Worm (Caenorhabditis elegans) whole organism, young adult: ENCODE measurements around the gene ugt-23.

Experiments
- B0019.2 ChIP-seq: fragments of 200-800 bp; sonication (Bioruptor generic); conservative IDR thresholded peaks from 2 replicates; pipeline ENCODE4 v1.3.6; 2022; ENCODE audit warnings: missing genetic modification reagents, missing genetic modification characterization, missing compliant biosample characterization
- C06A6.2 ChIP-seq: fragments of 200-800 bp; sonication (Bioruptor generic); conservative IDR thresholded peaks from 2 replicates; pipeline ENCODE4 v1.3.6; 2022; ENCODE audit warnings: missing genetic modification characterization, missing compliant biosample characterization
- C17E4.6 ChIP-seq: fragments of 200-800 bp; sonication (Bioruptor generic); IDR thresholded peaks from 2 replicates; pipeline ENCODE4 v1.3.6; 2022; ENCODE audit warnings: missing genetic modification reagents, missing genetic modification characterization, missing compliant biosample characterization
- F23B12.7 ChIP-seq: sonication (generic microtip); optimal IDR thresholded peaks from 2 replicates; lab custom pipeline; 2017; ENCODE audit warnings: missing genetic modification characterization, mild to moderate bottlenecking, missing compliant biosample characterization, antibody characterized with exemption, moderate library complexity; ENCODE audit not compliant: insufficient read depth
- F39B2.1 ChIP-seq: fragments of 200-800 bp; sonication (Bioruptor generic); IDR thresholded peaks from 2 replicates; pipeline ENCODE4 v1.3.6; 2022; ENCODE audit warnings: missing genetic modification reagents, missing genetic modification characterization, missing compliant biosample characterization
- F55B11.4 ChIP-seq: sonication (generic microtip); optimal IDR thresholded peaks from 2 replicates; lab custom pipeline; 2016; ENCODE audit warnings: missing compliant biosample characterization, missing genetic modification characterization, borderline replicate concordance; ENCODE audit not compliant: insufficient read depth
- K12H6.12 ChIP-seq: fragments of 200-800 bp; sonication (Bioruptor generic); optimal IDR thresholded peaks from 2 replicates; lab custom pipeline; 2018; ENCODE audit warnings: mild to moderate bottlenecking, missing genetic modification characterization, missing compliant biosample characterization
- T07F8.4 ChIP-seq: sonication (generic microtip); optimal IDR thresholded peaks from 2 replicates; lab custom pipeline; 2016; ENCODE audit warnings: mild to moderate bottlenecking, missing genetic modification characterization, moderate library complexity, missing compliant biosample characterization
- T26A5.8 ChIP-seq: sonication (generic microtip); optimal IDR thresholded peaks from 2 replicates; lab custom pipeline; 2016; ENCODE audit warnings: missing genetic modification characterization, missing compliant biosample characterization
- Y53G8AR.9 ChIP-seq: fragments of 200-800 bp; sonication (Bioruptor generic); conservative IDR thresholded peaks from 2 replicates; pipeline ENCODE4 v1.3.6; 2022; ENCODE audit warnings: missing genetic modification reagents, missing genetic modification characterization, missing compliant biosample characterization
- Y67H2A.10 ChIP-seq: fragments of 200-800 bp; sonication (Bioruptor generic); conservative IDR thresholded peaks from 2 replicates; pipeline ENCODE4 v1.3.6; 2022; ENCODE audit warnings: missing genetic modification reagents, missing genetic modification characterization, missing compliant biosample characterization
- ZK185.1 ChIP-seq: sonication (generic microtip); optimal IDR thresholded peaks from 2 replicates; lab custom pipeline; 2016; ENCODE audit warnings: mild to moderate bottlenecking, missing genetic modification characterization, missing compliant biosample characterization; ENCODE audit not compliant: poor library complexity, severe bottlenecking
- akir-1 ChIP-seq: fragments of 200-800 bp; sonication (Bioruptor generic); optimal IDR thresholded peaks from 2 replicates; lab custom pipeline; 2018; ENCODE audit warnings: mild to moderate bottlenecking, missing genetic modification characterization, moderate library complexity, missing compliant biosample characterization
- athp-1 ChIP-seq: sonication (generic microtip); optimal IDR thresholded peaks from 2 replicates; lab custom pipeline; 2017; ENCODE audit warnings: mild to moderate bottlenecking, missing genetic modification characterization, missing compliant biosample characterization
- bed-1 ChIP-seq: fragments of 200-800 bp; sonication (Bioruptor generic); IDR thresholded peaks from 2 replicates; pipeline ENCODE4 v1.3.6; 2022; ENCODE audit warnings: missing genetic modification reagents, missing genetic modification characterization, missing compliant biosample characterization
- bed-2 ChIP-seq: fragments of 200-800 bp; sonication (Bioruptor generic); IDR thresholded peaks from 2 replicates; pipeline ENCODE4 v1.3.6; 2022; ENCODE audit warnings: missing genetic modification reagents, missing genetic modification characterization, missing compliant biosample characterization
- ccch-3 ChIP-seq: fragments of 200-800 bp; sonication (Bioruptor generic); optimal IDR thresholded peaks from 2 replicates; lab custom pipeline; 2018; ENCODE audit warnings: mild to moderate bottlenecking, missing genetic modification characterization, missing compliant biosample characterization
- ceh-100 ChIP-seq: fragments of 200-800 bp; sonication (Bioruptor generic); IDR thresholded peaks from 2 replicates; pipeline ENCODE4 v1.3.6; 2022; ENCODE audit warnings: missing genetic modification reagents, missing genetic modification characterization, missing compliant biosample characterization
- ceh-40 ChIP-seq: fragments of 200-800 bp; sonication (Bioruptor generic); IDR thresholded peaks from 2 replicates; pipeline ENCODE4 v1.3.6; 2022; ENCODE audit warnings: missing genetic modification characterization, missing compliant biosample characterization
- chd-7 ChIP-seq: sonication (generic microtip); optimal IDR thresholded peaks from 2 replicates; lab custom pipeline; 2016; ENCODE audit warnings: mild to moderate bottlenecking, missing genetic modification characterization, moderate library complexity, missing compliant biosample characterization
- egl-44 ChIP-seq: fragments of 200-800 bp; sonication (Bioruptor generic); IDR thresholded peaks from 2 replicates; pipeline ENCODE4 v1.3.6; 2022; ENCODE audit warnings: missing genetic modification reagents, missing genetic modification characterization, missing compliant biosample characterization
- ets-4 ChIP-seq: fragments of 200-800 bp; sonication (Bioruptor generic); optimal IDR thresholded peaks from 2 replicates; lab custom pipeline; 2018; ENCODE audit warnings: mild to moderate bottlenecking, missing genetic modification characterization, missing compliant biosample characterization
- fkh-3 ChIP-seq: sonication (generic microtip); optimal IDR thresholded peaks from 2 replicates; lab custom pipeline; 2016; ENCODE audit warnings: mild to moderate bottlenecking, missing genetic modification characterization, missing compliant biosample characterization
- him-1 ChIP-seq: sonication (generic microtip); optimal IDR thresholded peaks from 2 replicates; lab custom pipeline; 2016; ENCODE audit warnings: missing genotype, missing genetic modification reagents, missing genetic modification characterization, missing compliant biosample characterization
- let-607 ChIP-seq, 2 experiments: fragments of 200-800 bp in 1 of 2; sonication (Bioruptor generic) in 1 of 2; sonication (generic microtip) in 1 of 2; optimal IDR thresholded peaks; 2 replicates each; lab custom pipeline; 2016 to 2018; ENCODE audit warnings: mild to moderate bottlenecking in 2 of 2, missing compliant biosample characterization in 2 of 2, missing genetic modification characterization in 2 of 2, moderate library complexity in 2 of 2, missing genotype in 1 of 2
- lin-26 ChIP-seq: fragments of 200-800 bp; sonication (Bioruptor generic); IDR thresholded peaks from 2 replicates; pipeline ENCODE4 v1.3.6; 2022; ENCODE audit warnings: missing genetic modification reagents, missing genetic modification characterization, missing compliant biosample characterization
- mel-28 ChIP-seq: sonication (generic microtip); optimal IDR thresholded peaks from 2 replicates; lab custom pipeline; 2016; ENCODE audit warnings: borderline replicate concordance, mild to moderate bottlenecking, missing genetic modification characterization, missing compliant biosample characterization
- nfya-1 ChIP-seq: sonication (generic microtip); optimal IDR thresholded peaks from 2 replicates; lab custom pipeline; 2017; ENCODE audit warnings: antibody characterized with exemption, missing compliant biosample characterization, missing genetic modification characterization, borderline replicate concordance; ENCODE audit not compliant: insufficient read depth
- nhr-120 ChIP-seq: fragments of 200-800 bp; sonication (Bioruptor generic); IDR thresholded peaks from 2 replicates; pipeline ENCODE4 v1.3.6; 2022; ENCODE audit warnings: missing genetic modification characterization, missing compliant biosample characterization
- nhr-80 ChIP-seq: sonication (generic microtip); optimal IDR thresholded peaks from 2 replicates; lab custom pipeline; 2016; ENCODE audit warnings: missing genetic modification characterization, missing compliant biosample characterization
- rcor-1 ChIP-seq: fragments of 200-800 bp; sonication (Bioruptor generic); IDR thresholded peaks from 2 replicates; pipeline ENCODE4 v1.3.6; 2022; ENCODE audit warnings: missing genetic modification reagents, missing genetic modification characterization, missing compliant biosample characterization
- rec-8 ChIP-seq, 2 experiments: sonication (generic microtip); optimal IDR thresholded peaks; 2 replicates each; lab custom pipeline; 2016; ENCODE audit warnings: mild to moderate bottlenecking in 2 of 2, missing genetic modification characterization in 2 of 2, missing genetic modification reagents in 2 of 2, missing genotype in 2 of 2, missing biosample characterization in 1 of 2, missing compliant biosample characterization in 1 of 2, moderate library complexity in 1 of 2
- sdz-38 ChIP-seq: sonication (generic microtip); optimal IDR thresholded peaks from 2 replicates; lab custom pipeline; 2016; ENCODE audit warnings: missing genotype, missing genetic modification characterization, missing compliant biosample characterization
- snpc-3.4 ChIP-seq: sonication (generic microtip); optimal IDR thresholded peaks from 2 replicates; lab custom pipeline; 2017; ENCODE audit warnings: missing genetic modification characterization, mild to moderate bottlenecking, missing compliant biosample characterization, antibody characterized with exemption, moderate library complexity, missing genotype, missing genetic modification reagents
- snpc-4 ChIP-seq, 5 experiments: fragments of 150-350 bp in 1 of 5; sonication (generic microtip) in 4 of 5; optimal IDR thresholded peaks; 2 replicates each; lab custom pipeline; 2014 to 2018; ENCODE audit warnings: missing genetic modification characterization in 5 of 5, missing biosample characterization in 3 of 5, antibody characterized with exemption in 2 of 5, mild to moderate bottlenecking in 2 of 5, missing compliant biosample characterization in 2 of 5, missing genotype in 2 of 5, moderate library complexity in 2 of 5, missing genetic modification reagents in 1 of 5
- somi-1 ChIP-seq: fragments of 200-800 bp; sonication (Bioruptor generic); optimal IDR thresholded peaks from 2 replicates; lab custom pipeline; 2018; ENCODE audit warnings: mild to moderate bottlenecking, missing genetic modification characterization, missing compliant biosample characterization
- tbp1 ChIP-seq: fragments of 200-800 bp; sonication (Bioruptor generic); optimal IDR thresholded peaks from 2 replicates; lab custom pipeline; 2018; ENCODE audit warnings: mild to moderate bottlenecking, missing genetic modification characterization, missing compliant biosample characterization
- tlf-1 ChIP-seq: fragments of 200-800 bp; sonication (Bioruptor generic); optimal IDR thresholded peaks from 2 replicates; lab custom pipeline; 2018; ENCODE audit warnings: mild to moderate bottlenecking, missing genetic modification characterization, missing compliant biosample characterization
- xnd-1 ChIP-seq: sonication (generic microtip); optimal IDR thresholded peaks from 2 replicates; lab custom pipeline; 2016; ENCODE audit warnings: missing genotype, missing genetic modification reagents, missing genetic modification characterization, missing compliant biosample characterization
- zfh-2 ChIP-seq: fragments of 200-800 bp; sonication (Bioruptor generic); conservative IDR thresholded peaks from 2 replicates; pipeline ENCODE4 v1.3.6; 2022; ENCODE audit warnings: missing genetic modification reagents, missing genetic modification characterization, missing compliant biosample characterization
- ztf-22 ChIP-seq: fragments of 200-800 bp; sonication (Bioruptor generic); optimal IDR thresholded peaks from 2 replicates; lab custom pipeline; 2018; ENCODE audit warnings: mild to moderate bottlenecking, missing genetic modification characterization, moderate library complexity, missing compliant biosample characterization
- ztf-26 ChIP-seq: sonication (generic microtip); optimal IDR thresholded peaks from 2 replicates; lab custom pipeline; 2017; ENCODE audit warnings: missing genetic modification characterization, missing compliant biosample characterization

The ugt-23 gene

ce11 chrX:9924962-9925361, at the start of gene ugt-23:
Gene ugt-23 (minus strand): TSS chrX:9925173.
- TF ChIP-seq nhr-80 (tag; lab: Kevin White, UChicago) (peak; percentile 38), akir-1 (GFP tag; lab: Kevin White, UChicago) (no peak)

- no peak for TF ChIP-seq snpc-3.4
- TF ChIP-seq somi-1, result no peak
- no peak for TF ChIP-seq Y53G8AR.9 (GFP tag; lab: Robert Waterston, UW)
- TF ChIP-seq ztf-22, result no peak
- no peak for TF ChIP-seq T26A5.8
- TF ChIP-seq rec-8 (tag; optimal IDR thresholded peaks at IDR 0.05; lab: Kevin White, UChicago), result no peak
- TF ChIP-seq ccch-3 (GFP tag; lab: Kevin White, UChicago), result no peak
- TF ChIP-seq tbp1, result no peak
- no peak for TF ChIP-seq ztf-26 (tag; lab: Kevin White, UChicago)
Observed at ce11 chrX:9965275-9965674, 40.3 kb upstream of the ugt-23 start, which contains the start of gene pssy-1. Gene pssy-1 (plus strand): TSS chrX:9965592.

ce11 chrX:9962535-9962934, 37.6 kb upstream of the ugt-23 start:
- TF ChIP-seq sdz-38 (tag; lab: Kevin White, UChicago) (no peak), Y67H2A.10 (GFP tag; lab: Robert Waterston, UW) (no peak), F39B2.1 (GFP tag; lab: Robert Waterston, UW) (no peak), F23B12.7 (tag; lab: Kevin White, UChicago) (no peak), tlf-1 (no peak), C06A6.2 (GFP tag; lab: Robert Waterston, UW) (no peak), nhr-120 (GFP tag; lab: Robert Waterston, UW) (no peak), ceh-100 (no peak), B0019.2 (no peak), rcor-1 (GFP tag; lab: Robert Waterston, UW) (no peak)
- TF ChIP-seq, all 124 proteins: peak for 0

ce11 chrX:9958561-9958960, 33.6 kb upstream of the ugt-23 start, which contains the start of gene ZC506.1:
Gene ZC506.1 (plus strand): TSS chrX:9958960.
- TF ChIP-seq ZK185.1 (tag; lab: Kevin White, UChicago) (peak; percentile 66), bed-2 (GFP tag; lab: Robert Waterston, UW) (0 out of 2 replicates have a peak, but pooled peaks have one; percentile 26), T07F8.4 (tag; lab: Kevin White, UChicago) (no peak), ceh-40 (GFP tag; lab: Robert Waterston, UW) (no peak), chd-7 (peak; percentile 88), xnd-1 (tag; lab: Kevin White, UChicago) (no peak), him-1 (tag; lab: Kevin White, UChicago) (no peak), ztf-22 (peak; percentile 39), somi-1 (peak; percentile 42), snpc-4 (GFP tag; optimal IDR thresholded peaks at IDR 0.05; lab: Kevin White, UChicago) (no peak), snpc-4 (tag; optimal IDR thresholded peaks at IDR 0.05; lab: Kevin White, UChicago) (peak in 3 of 4 experiments; percentile 64 to 70 (median 64)), fkh-3 (tag; lab: Kevin White, UChicago) (no peak), lin-26 (GFP tag; lab: Robert Waterston, UW) (peak; percentile 60; the same call in 1 of the 2 replicates), ztf-26 (tag; lab: Kevin White, UChicago) (peak; percentile 87), bed-1 (no peak), nfya-1 (tag; lab: Kevin White, UChicago) (no peak), egl-44 (0 out of 2 replicates have a peak, but pooled peaks have one; percentile 37), mel-28 (no peak), let-607 (tag; optimal IDR thresholded peaks at IDR 0.05; lab: Kevin White, UChicago) (peak; percentile 92 to 96), zfh-2 (GFP tag; lab: Robert Waterston, UW) (peak; percentile 89), ets-4 (GFP tag; lab: Kevin White, UChicago) (peak; percentile 66), C17E4.6 (GFP tag; lab: Robert Waterston, UW) (peak; percentile 62; the same call in 1 of the 2 replicates), athp-1 (tag; lab: Kevin White, UChicago) (peak; percentile 80), K12H6.12 (tag; lab: Kevin White, UChicago) (peak; percentile 92), F55B11.4 (tag; lab: Kevin White, UChicago) (no peak)
